Worm (Caenorhabditis elegans) whole organism, mixed stage, embryonic: Measurements from ENCODE around the gene C16E9.1.

ENCODE experiments used
- M03D4.4 ChIP-seq: sonication (generic microtip); optimal IDR thresholded peaks from 2 replicates; lab custom pipeline; 2017; ENCODE audit warnings: mild to moderate bottlenecking, missing genetic modification characterization, missing compliant biosample characterization
- bed-3 ChIP-seq: fragments of 200-800 bp; sonication (Bioruptor generic); optimal IDR thresholded peaks from 3 replicates; lab custom pipeline; 2018; ENCODE audit warnings: mild to moderate bottlenecking, missing genetic modification characterization, moderate library complexity, missing compliant biosample characterization
- ceh-39 ChIP-seq: fragments of 150-350 bp; optimal IDR thresholded peaks from 2 replicates; lab custom pipeline; 2014; ENCODE audit warnings: missing biosample characterization, missing genetic modification characterization
- ceh-43 ChIP-seq: fragments of 200-800 bp; sonication (Bioruptor generic); optimal IDR thresholded peaks from 2 replicates; lab custom pipeline; 2018; ENCODE audit warnings: mild to moderate bottlenecking, missing genetic modification characterization, moderate library complexity, missing compliant biosample characterization
- ceh-83 ChIP-seq: fragments of 200-800 bp; sonication (Bioruptor generic); optimal IDR thresholded peaks from 2 replicates; lab custom pipeline; 2018; ENCODE audit warnings: mild to moderate bottlenecking, missing genetic modification characterization, missing compliant biosample characterization
- elt-1 ChIP-seq: sonication (generic microtip); optimal IDR thresholded peaks from 2 replicates; lab custom pipeline; 2017; ENCODE audit warnings: missing genetic modification characterization, mild to moderate bottlenecking, missing compliant biosample characterization, antibody characterized with exemption, moderate library complexity, borderline replicate concordance; ENCODE audit not compliant: insufficient read depth
- elt-3 ChIP-seq: fragments of 150-350 bp; optimal IDR thresholded peaks from 2 replicates; lab custom pipeline; 2014; ENCODE audit warnings: missing biosample characterization, missing genetic modification characterization
- flh-1 ChIP-seq: fragments of 200-800 bp; sonication (Bioruptor generic); optimal IDR thresholded peaks from 2 replicates; lab custom pipeline; 2018; ENCODE audit warnings: mild to moderate bottlenecking, missing genetic modification characterization, moderate library complexity, missing compliant biosample characterization
- lin-32 ChIP-seq: fragments of 200-800 bp; sonication (Bioruptor generic); optimal IDR thresholded peaks from 2 replicates; lab custom pipeline; 2018; ENCODE audit warnings: mild to moderate bottlenecking, missing genetic modification characterization, missing compliant biosample characterization
- lsy-2 ChIP-seq: fragments of 150-350 bp; optimal IDR thresholded peaks from 2 replicates; lab custom pipeline; 2014; ENCODE audit warnings: missing biosample characterization, missing genetic modification characterization
- mab-5 ChIP-seq: fragments of 150-350 bp; optimal IDR thresholded peaks from 2 replicates; lab custom pipeline; 2014; ENCODE audit warnings: missing biosample characterization, missing genetic modification characterization
- mep-1 ChIP-seq: fragments of 150-350 bp; optimal IDR thresholded peaks from 2 replicates; lab custom pipeline; 2017; ENCODE audit warnings: missing biosample characterization, missing genetic modification reagents, missing genetic modification characterization, inconsistent platforms
- nhr-12 ChIP-seq: fragments of 150-350 bp; optimal IDR thresholded peaks from 2 replicates; lab custom pipeline; 2014; ENCODE audit warnings: missing biosample characterization, missing genetic modification characterization
- pha-4 ChIP-seq: fragments of 150-350 bp; optimal IDR thresholded peaks from 2 replicates; lab custom pipeline; 2018; ENCODE audit warnings: missing biosample characterization, missing genetic modification reagents, missing genetic modification characterization
- snpc-4 ChIP-seq: fragments of 150-350 bp; optimal IDR thresholded peaks from 2 replicates; lab custom pipeline; 2014; ENCODE audit warnings: missing biosample characterization, missing genetic modification characterization
- sptf-1 ChIP-seq: sonication (generic microtip); optimal IDR thresholded peaks from 2 replicates; lab custom pipeline; 2017; ENCODE audit warnings: mild to moderate bottlenecking, missing genetic modification characterization, moderate library complexity, missing compliant biosample characterization
- zip-8 ChIP-seq: fragments of 150-350 bp; optimal IDR thresholded peaks from 2 replicates; lab custom pipeline; 2014; ENCODE audit warnings: missing biosample characterization, missing genetic modification characterization
- ztf-11 ChIP-seq: fragments of 150-350 bp; optimal IDR thresholded peaks from 2 replicates; lab custom pipeline; 2014; ENCODE audit warnings: missing biosample characterization, missing genetic modification characterization

Gene C16E9.1

DNA sequence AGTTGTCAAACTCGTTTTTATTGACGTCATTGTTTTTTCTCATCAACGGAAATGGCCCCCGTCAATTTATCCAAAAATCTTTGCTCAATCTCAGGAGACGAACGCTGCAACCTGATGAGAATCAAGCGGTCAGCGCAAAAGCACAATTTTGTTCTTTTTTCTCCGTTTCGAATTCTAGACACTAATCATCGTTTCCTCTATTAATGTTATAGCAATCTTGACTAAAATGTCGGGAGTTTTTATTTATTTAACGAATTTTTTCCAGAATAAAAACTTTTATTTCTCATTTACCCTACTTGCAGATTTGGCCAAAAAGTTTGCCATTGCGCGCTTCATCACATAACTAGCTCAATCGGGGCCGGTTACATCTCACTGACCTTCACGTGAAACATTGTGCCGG is 49.3 kb downstream of the C16E9.1 start, which contains the start of gene F01E11.18:
Gene F01E11.18, plus strand, starts transcription at position 301 of the 400 bp plus-strand sequence.
- no peak for TF ChIP-seq elt-1 (tag; lab: Kevin White, UChicago)
- no peak for TF ChIP-seq mep-1 (tag; lab: Kevin White, UChicago)
- TF ChIP-seq ceh-43 (GFP tag; lab: Kevin White, UChicago), result no peak
- TF ChIP-seq elt-3, result no peak
- TF ChIP-seq lsy-2 (tag; lab: Kevin White, UChicago), result no peak
- no peak for TF ChIP-seq flh-1
- no peak for TF ChIP-seq M03D4.4 (tag; lab: Kevin White, UChicago)
- no peak for TF ChIP-seq nhr-12 (tag; lab: Kevin White, UChicago)
- no peak for TF ChIP-seq pha-4
- TF ChIP-seq bed-3, result no peak
- TF ChIP-seq mab-5, result no peak
- TF ChIP-seq lin-32 (GFP tag; lab: Kevin White, UChicago), result no peak
- no peak for TF ChIP-seq ztf-11 (tag; lab: Kevin White, UChicago)
- TF ChIP-seq ceh-83 (GFP tag; lab: Kevin White, UChicago), result no peak
- no peak for TF ChIP-seq zip-8
- TF ChIP-seq sptf-1, result no peak
- TF ChIP-seq snpc-4 (tag; lab: Kevin White, UChicago), result no peak
- no peak for TF ChIP-seq ceh-39 (tag; lab: Kevin White, UChicago)

ce11 chrX:6991427-6991826 is 51.4 kb downstream of the C16E9.1 start, which contains the start of gene ugt-57:
TSS of gene ugt-57 (plus strand) at chrX:6991727.
- no peak for TF ChIP-seq lsy-2 (tag; lab: Kevin White, UChicago)
